Worm (Caenorhabditis elegans) whole organism, late embryonic: Measurements from ENCODE around the gene pfd-5.
A peak's percentile ranks its signal among the peaks of the same experiment; 100 is the strongest.

Experiments
- C08G9.2 ChIP-seq: sonication (generic microtip); optimal IDR thresholded peaks from 2 replicates; lab custom pipeline; 2016; ENCODE audit warnings: mild to moderate bottlenecking, missing genetic modification characterization, moderate library complexity, missing compliant biosample characterization
- ama-1 ChIP-seq: fragments of 150-350 bp; optimal IDR thresholded peaks from 2 replicates; lab custom pipeline; 2014
- ceh-14 ChIP-seq: sonication (generic microtip); optimal IDR thresholded peaks from 2 replicates; lab custom pipeline; 2016; ENCODE audit warnings: missing genotype, missing genetic modification characterization, missing compliant biosample characterization
- ceh-18 ChIP-seq: sonication (generic microtip); optimal IDR thresholded peaks from 2 replicates; lab custom pipeline; 2016; ENCODE audit warnings: missing genetic modification characterization, missing compliant biosample characterization
- ceh-19 ChIP-seq: fragments of 200-800 bp; sonication (Bioruptor generic); optimal IDR thresholded peaks from 2 replicates; lab custom pipeline; 2018; ENCODE audit warnings: mild to moderate bottlenecking, missing genetic modification characterization, missing compliant biosample characterization
- ceh-2 ChIP-seq: sonication (generic microtip); optimal IDR thresholded peaks from 2 replicates; lab custom pipeline; 2016; ENCODE audit warnings: missing genotype, missing genetic modification characterization, missing compliant biosample characterization
- ceh-24 ChIP-seq: sonication (generic microtip); optimal IDR thresholded peaks from 2 replicates; lab custom pipeline; 2016; ENCODE audit warnings: mild to moderate bottlenecking, missing genetic modification characterization, missing compliant biosample characterization
- ceh-30 ChIP-seq: fragments of 150-350 bp; optimal IDR thresholded peaks from 2 replicates; lab custom pipeline; 2014; ENCODE audit warnings: missing biosample characterization, missing genetic modification characterization
- ceh-31 ChIP-seq: sonication (generic microtip); optimal IDR thresholded peaks from 2 replicates; lab custom pipeline; 2016; ENCODE audit warnings: missing genetic modification characterization, missing compliant biosample characterization
- ceh-34 ChIP-seq: sonication (generic microtip); optimal IDR thresholded peaks from 2 replicates; lab custom pipeline; 2016; ENCODE audit warnings: mild to moderate bottlenecking, missing genetic modification characterization, missing compliant biosample characterization
- ceh-48 ChIP-seq: sonication (generic microtip); optimal IDR thresholded peaks from 2 replicates; lab custom pipeline; 2016; ENCODE audit warnings: missing genetic modification characterization, inconsistent platforms, missing compliant biosample characterization
- ceh-9 ChIP-seq: sonication (generic microtip); optimal IDR thresholded peaks from 2 replicates; lab custom pipeline; 2016; ENCODE audit warnings: mild to moderate bottlenecking, missing genetic modification characterization, inconsistent platforms, missing compliant biosample characterization
- elt-2 ChIP-seq: sonication (generic microtip); optimal IDR thresholded peaks from 2 replicates; lab custom pipeline; 2016; ENCODE audit warnings: missing genetic modification reagents, missing genetic modification characterization, missing compliant biosample characterization
- ets-4 ChIP-seq: sonication (generic microtip); optimal IDR thresholded peaks from 2 replicates; lab custom pipeline; 2016; ENCODE audit warnings: missing genetic modification characterization, missing compliant biosample characterization
- fkh-10 ChIP-seq: fragments of 150-350 bp; optimal IDR thresholded peaks from 2 replicates; lab custom pipeline; 2014; ENCODE audit warnings: missing biosample characterization, missing genetic modification reagents, missing genetic modification characterization
- gmeb-2 ChIP-seq: sonication (generic microtip); optimal IDR thresholded peaks from 2 replicates; lab custom pipeline; 2016; ENCODE audit warnings: missing genetic modification characterization, inconsistent platforms, missing compliant biosample characterization
- hlh-13 ChIP-seq: fragments of 200-800 bp; sonication (Bioruptor generic); optimal IDR thresholded peaks from 2 replicates; lab custom pipeline; 2018; ENCODE audit warnings: mild to moderate bottlenecking, missing genetic modification characterization, missing compliant biosample characterization
- hlh-30 ChIP-seq: sonication (generic microtip); optimal IDR thresholded peaks from 2 replicates; lab custom pipeline; 2017; ENCODE audit warnings: antibody characterized with exemption, missing genetic modification characterization, missing compliant biosample characterization; ENCODE audit not compliant: insufficient read depth
- hlh-6 ChIP-seq: sonication (generic microtip); optimal IDR thresholded peaks from 2 replicates; lab custom pipeline; 2016; ENCODE audit warnings: missing genotype, missing genetic modification characterization, missing compliant biosample characterization
- hlh-8 ChIP-seq: sonication (generic microtip); optimal IDR thresholded peaks from 2 replicates; lab custom pipeline; 2016; ENCODE audit warnings: missing genotype, missing genetic modification characterization, missing compliant biosample characterization
- lin-11 ChIP-seq: fragments of 200-800 bp; sonication (Bioruptor generic); optimal IDR thresholded peaks from 2 replicates; lab custom pipeline; 2018; ENCODE audit warnings: mild to moderate bottlenecking, missing genetic modification characterization, missing compliant biosample characterization
- madf-2 ChIP-seq: sonication (generic microtip); optimal IDR thresholded peaks from 2 replicates; lab custom pipeline; 2017; ENCODE audit warnings: missing genetic modification characterization, missing compliant biosample characterization
- nfya-1 ChIP-seq: sonication (generic microtip); optimal IDR thresholded peaks from 2 replicates; lab custom pipeline; 2017; ENCODE audit warnings: missing genetic modification characterization, mild to moderate bottlenecking, missing compliant biosample characterization, antibody characterized with exemption, moderate library complexity
- npax-4 ChIP-seq: sonication (generic microtip); optimal IDR thresholded peaks from 2 replicates; lab custom pipeline; 2016; ENCODE audit warnings: missing genetic modification characterization, missing compliant biosample characterization
- pat-9 ChIP-seq: fragments of 200-800 bp; sonication (Bioruptor generic); optimal IDR thresholded peaks from 2 replicates; lab custom pipeline; 2018; ENCODE audit warnings: mild to moderate bottlenecking, missing genetic modification characterization, moderate library complexity, missing compliant biosample characterization
- pha-2 ChIP-seq: sonication (generic microtip); optimal IDR thresholded peaks from 2 replicates; lab custom pipeline; 2017; ENCODE audit warnings: mild to moderate bottlenecking, missing genetic modification characterization, missing compliant biosample characterization
- pqm-1 ChIP-seq: sonication (generic microtip); optimal IDR thresholded peaks from 2 replicates; lab custom pipeline; 2016; ENCODE audit warnings: missing genetic modification characterization, missing compliant biosample characterization
- ref-2 ChIP-seq: sonication (generic microtip); optimal IDR thresholded peaks from 2 replicates; lab custom pipeline; 2016; ENCODE audit warnings: missing genetic modification characterization, missing compliant biosample characterization
- rnt-1 ChIP-seq: sonication (generic microtip); optimal IDR thresholded peaks from 2 replicates; lab custom pipeline; 2016; ENCODE audit warnings: missing genetic modification characterization, missing compliant biosample characterization
- sdc-2 ChIP-seq: sonication (generic microtip); optimal IDR thresholded peaks from 2 replicates; lab custom pipeline; 2016; ENCODE audit warnings: missing genotype, missing genetic modification characterization, missing compliant biosample characterization
- sox-4 ChIP-seq: sonication (generic microtip); optimal IDR thresholded peaks from 2 replicates; lab custom pipeline; 2017; ENCODE audit warnings: mild to moderate bottlenecking, missing genetic modification characterization, inconsistent platforms, missing compliant biosample characterization
- syd-9 ChIP-seq: sonication (generic microtip); optimal IDR thresholded peaks from 2 replicates; lab custom pipeline; 2016; ENCODE audit warnings: mild to moderate bottlenecking, missing genetic modification characterization, moderate library complexity, missing compliant biosample characterization
- tbx-2 ChIP-seq: sonication (generic microtip); optimal IDR thresholded peaks from 2 replicates; lab custom pipeline; 2016; ENCODE audit warnings: missing genetic modification characterization, missing compliant biosample characterization
- unc-3 ChIP-seq, 2 experiments: fragments of 200-800 bp in 1 of 2; sonication (Bioruptor generic) in 1 of 2; sonication (generic microtip) in 1 of 2; conservative IDR thresholded peaks in 1 of 2; optimal IDR thresholded peaks in 1 of 2; 2 replicates each; pipeline versions ENCODE4 v1.3.6 to Lab custom; 2016 to 2022; ENCODE audit warnings: missing compliant biosample characterization in 2 of 2, missing genetic modification characterization in 2 of 2, missing genetic modification reagents in 1 of 2
- unc-42 ChIP-seq: sonication (generic microtip); optimal IDR thresholded peaks from 2 replicates; lab custom pipeline; 2016; ENCODE audit warnings: missing genotype, missing genetic modification characterization, missing compliant biosample characterization
- unc-55 ChIP-seq: sonication (generic microtip); optimal IDR thresholded peaks from 2 replicates; lab custom pipeline; 2017; ENCODE audit warnings: missing biosample characterization, missing genetic modification reagents, missing genetic modification characterization
- unc-86 ChIP-seq: sonication (generic microtip); optimal IDR thresholded peaks from 2 replicates; lab custom pipeline; 2016; ENCODE audit warnings: missing genetic modification characterization, missing compliant biosample characterization
- zip-5 ChIP-seq: sonication (generic microtip); optimal IDR thresholded peaks from 2 replicates; lab custom pipeline; 2016; ENCODE audit warnings: missing genetic modification characterization, missing compliant biosample characterization

Gene pfd-5

ce11 chrIII:7189581-7190128 lies 9.0 kb downstream of the pfd-5 start, which contains the start of gene rps-21:
Gene rps-21, minus strand, starts transcription at chrIII:7189631.
- peak; percentile 47 for TF ChIP-seq ceh-34 (tag; lab: Kevin White, UChicago)
- no peak for TF ChIP-seq zip-5 (tag; lab: Kevin White, UChicago)
- peak; percentile 69 for TF ChIP-seq tbx-2
- peak; percentile 21 for TF ChIP-seq elt-2 (tag; lab: Kevin White, UChicago)
- no peak for TF ChIP-seq ceh-19 (GFP tag; lab: Kevin White, UChicago)
- TF ChIP-seq hlh-8 (tag; lab: Kevin White, UChicago), result no peak
- TF ChIP-seq nfya-1 (tag; lab: Kevin White, UChicago), result peak; percentile 81
- peak; percentile 20 for TF ChIP-seq pha-2 (tag; lab: Kevin White, UChicago)
- peak; percentile 6 for TF ChIP-seq ceh-14
- TF ChIP-seq ets-4 (tag; lab: Kevin White, UChicago), result no peak
- TF ChIP-seq ref-2 (tag; lab: Kevin White, UChicago), result peak; percentile 11
- no peak for TF ChIP-seq ceh-2 (tag; lab: Kevin White, UChicago)
- TF ChIP-seq ceh-48 (tag; lab: Kevin White, UChicago), result peak; percentile 19
- TF ChIP-seq unc-86 (tag; lab: Kevin White, UChicago), result peak; percentile 22
- no peak for TF ChIP-seq sdc-2 (tag; lab: Kevin White, UChicago)
- peak; percentile 71 for TF ChIP-seq ceh-31 (tag; lab: Kevin White, UChicago)
- TF ChIP-seq unc-55, result peak; percentile 32
- TF ChIP-seq unc-42, result peak; percentile 88
- TF ChIP-seq rnt-1 (tag; lab: Kevin White, UChicago), result peak; percentile 19
- no peak for TF ChIP-seq ama-1 (lab: Kevin White, UChicago)
- TF ChIP-seq ceh-18, result peak; percentile 45
- TF ChIP-seq syd-9 (tag; lab: Kevin White, UChicago), result no peak
- no peak for TF ChIP-seq ceh-9 (tag; lab: Kevin White, UChicago)
- TF ChIP-seq npax-4 (tag; lab: Kevin White, UChicago), result no peak

- TF ChIP-seq gmeb-2 (tag; lab: Kevin White, UChicago), result no peak
- peak; percentile 49 for TF ChIP-seq elt-2 (tag; lab: Kevin White, UChicago)
- no peak for TF ChIP-seq madf-2
- TF ChIP-seq pqm-1 (tag; lab: Kevin White, UChicago), result no peak
- TF ChIP-seq ceh-48 (tag; lab: Kevin White, UChicago), result no peak
Measured at ce11 chrIII:7188300-7189052, 10.2 kb downstream of the pfd-5 start, which contains the start of the genes F37C12.21 and F37C12.10. Gene F37C12.21, plus strand, starts transcription at chrIII:7188357. Gene F37C12.10, minus strand, starts transcription at chrIII:7188384.

ce11 chrIII:7185473-7185872 lies 13.2 kb downstream of the pfd-5 start, which contains the start of gene F37C12.14:
Gene F37C12.14, minus strand, starts transcription at chrIII:7185573.
- TF ChIP-seq hlh-13 (GFP tag; lab: Kevin White, UChicago) (no peak), sox-4 (tag; lab: Kevin White, UChicago) (no peak)

ce11 chrIII:7184022-7184421 lies 14.7 kb downstream of the pfd-5 start, which contains the start of gene yju-2:
Gene yju-2, plus strand, starts transcription at chrIII:7184336.
- no peak for TF ChIP-seq hlh-30 (tag; lab: Kevin White, UChicago)
- no peak for TF ChIP-seq unc-3 (GFP tag; conservative IDR thresholded peaks at IDR 0.05; lab: Robert Waterston, UW)
- TF ChIP-seq unc-3 (tag; optimal IDR thresholded peaks at IDR 0.05; lab: Kevin White, UChicago), result no peak
- peak; percentile 47 for TF ChIP-seq ref-2 (tag; lab: Kevin White, UChicago)
- no peak for TF ChIP-seq fkh-10 (GFP tag; lab: Kevin White, UChicago)
- TF ChIP-seq sdc-2 (tag; lab: Kevin White, UChicago), result peak; percentile 2
- TF ChIP-seq ceh-48 (tag; lab: Kevin White, UChicago), result no peak
- no peak for TF ChIP-seq pat-9 (tag; lab: Kevin White, UChicago)
- peak; percentile 22 for TF ChIP-seq ets-4 (tag; lab: Kevin White, UChicago)
- no peak for TF ChIP-seq ceh-24 (tag; lab: Kevin White, UChicago)
- peak; percentile 21 for TF ChIP-seq C08G9.2 (tag; lab: Kevin White, UChicago)
- TF ChIP-seq lin-11 (tag; lab: Kevin White, UChicago), result no peak
- TF ChIP-seq ceh-30 (tag; lab: Kevin White, UChicago), result no peak
- TF ChIP-seq zip-5 (tag; lab: Kevin White, UChicago), result peak; percentile 26
- TF ChIP-seq unc-42, result peak; percentile 14
- TF ChIP-seq nfya-1 (tag; lab: Kevin White, UChicago), result peak; percentile 27
- peak; percentile 57 for TF ChIP-seq tbx-2
- no peak for TF ChIP-seq pha-2 (tag; lab: Kevin White, UChicago)
- TF ChIP-seq ceh-31 (tag; lab: Kevin White, UChicago), result peak; percentile 66
- TF ChIP-seq ceh-2 (tag; lab: Kevin White, UChicago), result peak; percentile 51
- TF ChIP-seq ceh-9 (tag; lab: Kevin White, UChicago), result no peak
- TF ChIP-seq hlh-6 (tag; lab: Kevin White, UChicago), result no peak
- TF ChIP-seq, all 69 proteins: peak for 10
